Worm (Caenorhabditis elegans) whole organism, late embryonic: Measurements from ENCODE around the gene eat-20.

Source experiments
- Y22D7AL.16 ChIP-seq: sonication (generic microtip); optimal IDR thresholded peaks from 2 replicates; lab custom pipeline; 2016; ENCODE audit warnings: missing genetic modification characterization, missing compliant biosample characterization
- ama-1 ChIP-seq: fragments of 150-350 bp; optimal IDR thresholded peaks from 2 replicates; lab custom pipeline; 2014
- ceh-31 ChIP-seq: sonication (generic microtip); optimal IDR thresholded peaks from 2 replicates; lab custom pipeline; 2016; ENCODE audit warnings: missing genetic modification characterization, missing compliant biosample characterization
- ceh-6 ChIP-seq: fragments of 200-800 bp; sonication (Bioruptor generic); optimal IDR thresholded peaks from 2 replicates; lab custom pipeline; 2018; ENCODE audit warnings: mild to moderate bottlenecking, missing genetic modification characterization, missing compliant biosample characterization
- elt-2 ChIP-seq: sonication (generic microtip); optimal IDR thresholded peaks from 2 replicates; lab custom pipeline; 2016; ENCODE audit warnings: missing genetic modification reagents, missing genetic modification characterization, missing compliant biosample characterization
- elt-4 ChIP-seq: sonication (generic microtip); optimal IDR thresholded peaks from 2 replicates; lab custom pipeline; 2016; ENCODE audit warnings: missing genetic modification characterization, missing compliant biosample characterization
- gmeb-2 ChIP-seq: sonication (generic microtip); optimal IDR thresholded peaks from 2 replicates; lab custom pipeline; 2016; ENCODE audit warnings: missing genetic modification characterization, inconsistent platforms, missing compliant biosample characterization
- hlh-30 ChIP-seq: sonication (generic microtip); optimal IDR thresholded peaks from 2 replicates; lab custom pipeline; 2017; ENCODE audit warnings: antibody characterized with exemption, missing genetic modification characterization, missing compliant biosample characterization; ENCODE audit not compliant: insufficient read depth
- madf-2 ChIP-seq: sonication (generic microtip); optimal IDR thresholded peaks from 2 replicates; lab custom pipeline; 2017; ENCODE audit warnings: missing genetic modification characterization, missing compliant biosample characterization
- mec-3 ChIP-seq: sonication (generic microtip); optimal IDR thresholded peaks from 2 replicates; lab custom pipeline; 2016; ENCODE audit warnings: borderline replicate concordance, missing genetic modification characterization, missing compliant biosample characterization
- nhr-11 ChIP-seq: fragments of 150-350 bp; optimal IDR thresholded peaks from 2 replicates; lab custom pipeline; 2014; ENCODE audit warnings: missing biosample characterization, missing genetic modification characterization
- pag-3 ChIP-seq: sonication (generic microtip); optimal IDR thresholded peaks from 2 replicates; lab custom pipeline; 2016; ENCODE audit warnings: missing compliant biosample characterization, missing genetic modification characterization, borderline replicate concordance
- pha-4 ChIP-seq: fragments of 150-350 bp; optimal IDR thresholded peaks from 2 replicates; lab custom pipeline; 2018; ENCODE audit warnings: missing biosample characterization, missing genetic modification reagents, missing genetic modification characterization
- ttx-3 ChIP-seq: sonication (generic microtip); optimal IDR thresholded peaks from 2 replicates; lab custom pipeline; 2016; ENCODE audit warnings: missing genetic modification reagents, missing genetic modification characterization, missing compliant biosample characterization

ce11 chrX:15539299-15539698 is 29.5 kb downstream of the eat-20 start:
- TF ChIP-seq hlh-30 (tag; lab: Kevin White, UChicago), result no peak
- no peak for TF ChIP-seq pha-4 (tag; lab: Kevin White, UChicago)
- TF ChIP-seq Y22D7AL.16 (tag; lab: Kevin White, UChicago), result no peak
- no peak for TF ChIP-seq madf-2 (tag; lab: Kevin White, UChicago)
- no peak for TF ChIP-seq elt-2
- TF ChIP-seq ama-1 (lab: Kevin White, UChicago), result no peak
- no peak for TF ChIP-seq nhr-11
- no peak for TF ChIP-seq elt-4 (tag; lab: Kevin White, UChicago)
- TF ChIP-seq pag-3 (tag; lab: Kevin White, UChicago), result no peak
- TF ChIP-seq mec-3, result no peak
- TF ChIP-seq ceh-31, result no peak
- no peak for TF ChIP-seq gmeb-2 (tag; lab: Kevin White, UChicago)
- TF ChIP-seq ttx-3, result no peak
- TF ChIP-seq ceh-6, result no peak
